Worm (Caenorhabditis elegans) whole organism, L4 larva: ENCODE results near the gene F20B6.6.

Source experiments
- D1046.2 ChIP-seq: fragments of 200-800 bp; sonication (Bioruptor generic); IDR thresholded peaks from 2 replicates; pipeline ENCODE4 v1.3.6; 2022; ENCODE audit warnings: missing genetic modification characterization, missing compliant biosample characterization
- F10B5.3 ChIP-seq: sonication (generic microtip); optimal IDR thresholded peaks from 2 replicates; lab custom pipeline; 2016; ENCODE audit warnings: mild to moderate bottlenecking, missing genetic modification characterization, missing compliant biosample characterization
- F26F4.8 ChIP-seq: fragments of 200-800 bp; sonication (Bioruptor generic); conservative IDR thresholded peaks from 2 replicates; pipeline ENCODE4 v1.3.6; 2022; ENCODE audit warnings: missing genetic modification characterization, missing compliant biosample characterization
- Y105C5A.15 ChIP-seq: fragments of 200-800 bp; sonication (Bioruptor generic); IDR thresholded peaks from 2 replicates; pipeline ENCODE4 v1.3.6; 2022; ENCODE audit warnings: missing genetic modification characterization, missing compliant biosample characterization
- Y75B8A.6 ChIP-seq: fragments of 200-800 bp; sonication (Bioruptor generic); IDR thresholded peaks from 2 replicates; pipeline ENCODE4 v1.3.6; 2022; ENCODE audit warnings: missing genetic modification reagents, missing genetic modification characterization, missing compliant biosample characterization
- aha-1 ChIP-seq: fragments of 150-350 bp; peaks from one replicate; lab custom pipeline; 2014; ENCODE audit warnings: missing biosample characterization, missing genetic modification characterization
- aly-2 ChIP-seq: sonication (generic microtip); optimal IDR thresholded peaks from 2 replicates; lab custom pipeline; 2018; ENCODE audit warnings: missing biosample characterization, missing genetic modification characterization
- ama-1 ChIP-seq: fragments of 150-350 bp; optimal IDR thresholded peaks from 2 replicates; lab custom pipeline; 2014; ENCODE audit warnings: inconsistent platforms, mixed read lengths
- arid-1 ChIP-seq: fragments of 200-800 bp; sonication (Bioruptor generic); conservative IDR thresholded peaks from 2 replicates; pipeline ENCODE4 v1.3.6; 2022; ENCODE audit warnings: missing genetic modification reagents, missing genetic modification characterization, missing compliant biosample characterization
- ceh-20 ChIP-seq: fragments of 200-800 bp; sonication (Bioruptor generic); IDR thresholded peaks from 2 replicates; pipeline ENCODE4 v1.3.6; 2022; ENCODE audit warnings: missing genetic modification reagents, missing genetic modification characterization, missing compliant biosample characterization
- ceh-28 ChIP-seq: fragments of 150-350 bp; optimal IDR thresholded peaks from 2 replicates; lab custom pipeline; 2014; ENCODE audit warnings: missing biosample characterization, missing genetic modification reagents, missing genetic modification characterization
- ceh-62 ChIP-seq: sonication (generic microtip); optimal IDR thresholded peaks from 2 replicates; lab custom pipeline; 2017; ENCODE audit warnings: missing biosample characterization, missing genetic modification characterization
- ces-1 ChIP-seq: fragments of 150-350 bp; sonication (generic microtip); optimal IDR thresholded peaks from 4 replicates; lab custom pipeline; 2014; ENCODE audit warnings: missing biosample characterization, missing genetic modification reagents, missing genetic modification characterization
- ctbp-1 ChIP-seq: fragments of 200-800 bp; sonication (Bioruptor generic); IDR thresholded peaks from 2 replicates; pipeline ENCODE4 v1.3.6; 2022; ENCODE audit warnings: missing genetic modification reagents, missing genetic modification characterization, missing compliant biosample characterization
- daf-19 ChIP-seq: fragments of 200-800 bp; sonication (Bioruptor generic); conservative IDR thresholded peaks from 2 replicates; pipeline ENCODE4 v1.3.6; 2022; ENCODE audit warnings: missing genetic modification characterization, missing compliant biosample characterization
- dmd-6 ChIP-seq: fragments of 200-800 bp; sonication (Bioruptor generic); IDR thresholded peaks from 2 replicates; pipeline ENCODE4 v1.3.6; 2022; ENCODE audit warnings: missing genetic modification reagents, missing genetic modification characterization, missing compliant biosample characterization
- dmd-8 ChIP-seq: fragments of 200-800 bp; sonication (Bioruptor generic); IDR thresholded peaks from 2 replicates; pipeline ENCODE4 v1.3.6; 2022; ENCODE audit warnings: missing genetic modification characterization, missing compliant biosample characterization
- dpl-1 ChIP-seq: fragments of 150-350 bp; optimal IDR thresholded peaks from 2 replicates; lab custom pipeline; 2014; ENCODE audit warnings: missing biosample characterization, missing genetic modification reagents, missing genetic modification characterization
- egl-27 ChIP-seq: sonication (generic microtip); optimal IDR thresholded peaks from 3 replicates; lab custom pipeline; 2017; ENCODE audit warnings: missing biosample characterization, missing genetic modification reagents, missing genetic modification characterization
- egl-43 ChIP-seq: fragments of 200-800 bp; sonication (Bioruptor generic); IDR thresholded peaks from 2 replicates; pipeline ENCODE4 v1.3.6; 2022; ENCODE audit warnings: missing genetic modification reagents, missing genetic modification characterization, missing compliant biosample characterization
- fkh-10 ChIP-seq: fragments of 150-350 bp; optimal IDR thresholded peaks from 2 replicates; lab custom pipeline; 2014; ENCODE audit warnings: missing biosample characterization, missing genetic modification reagents, missing genetic modification characterization
- hif-1 ChIP-seq, 2 experiments: sonication (generic microtip); optimal IDR thresholded peaks; 2 replicates each; lab custom pipeline; 2016 to 2017; ENCODE audit warnings: missing compliant biosample characterization in 2 of 2, missing genetic modification characterization in 2 of 2, missing genetic modification reagents in 2 of 2, missing genotype in 2 of 2, mild to moderate bottlenecking in 1 of 2
- hlh-30 ChIP-seq: sonication (generic microtip); optimal IDR thresholded peaks from 2 replicates; lab custom pipeline; 2017; ENCODE audit warnings: antibody characterized with exemption, mild to moderate bottlenecking, missing genetic modification characterization, missing compliant biosample characterization; ENCODE audit not compliant: insufficient read depth
- lin-1 ChIP-seq: fragments of 200-800 bp; sonication (Bioruptor generic); IDR thresholded peaks from 2 replicates; pipeline ENCODE4 v1.3.6; 2022; ENCODE audit warnings: missing genetic modification reagents, missing genetic modification characterization, missing compliant biosample characterization
- lin-13 ChIP-seq: fragments of 150-350 bp; optimal IDR thresholded peaks from 2 replicates; lab custom pipeline; 2014; ENCODE audit warnings: missing biosample characterization, missing genetic modification reagents, missing genetic modification characterization
- lin-29 ChIP-seq: fragments of 200-800 bp; sonication (Bioruptor generic); IDR thresholded peaks from 2 replicates; pipeline ENCODE4 v1.3.6; 2022; ENCODE audit warnings: missing genetic modification reagents, missing genetic modification characterization, missing compliant biosample characterization
- lsy-2 ChIP-seq, 2 experiments: fragments of 150-350 bp in 1 of 2; sonication (generic microtip) in 1 of 2; optimal IDR thresholded peaks; 2 replicates each; lab custom pipeline; 2014 to 2017; ENCODE audit warnings: missing biosample characterization in 2 of 2, missing genetic modification characterization in 2 of 2
- madf-5 ChIP-seq, 2 experiments: fragments of 200-800 bp; sonication (Bioruptor generic); IDR thresholded peaks; 2 replicates each; pipeline ENCODE4 v1.3.6; 2022; ENCODE audit warnings: missing compliant biosample characterization in 2 of 2, missing genetic modification characterization in 2 of 2
- madf-9 ChIP-seq: fragments of 200-800 bp; sonication (Bioruptor generic); conservative IDR thresholded peaks from 2 replicates; pipeline ENCODE4 v1.3.6; 2022; ENCODE audit warnings: missing genetic modification reagents, missing genetic modification characterization, missing compliant biosample characterization
- mdl-1 ChIP-seq, 2 experiments: fragments of 150-350 bp in 1 of 2; sonication (generic microtip) in 1 of 2; optimal IDR thresholded peaks; 2 replicates each; lab custom pipeline; 2014 to 2017; ENCODE audit warnings: missing biosample characterization in 2 of 2, missing genetic modification characterization in 2 of 2
- mdt-29 ChIP-seq: fragments of 200-800 bp; sonication (Bioruptor generic); IDR thresholded peaks from 2 replicates; pipeline ENCODE4 v1.3.6; 2022; ENCODE audit warnings: missing genetic modification reagents, missing genetic modification characterization, missing compliant biosample characterization
- mep-1 ChIP-seq: fragments of 150-350 bp; sonication (generic microtip); optimal IDR thresholded peaks from 3 replicates; lab custom pipeline; 2014; ENCODE audit warnings: missing biosample characterization, missing genetic modification characterization
- mes-2 ChIP-seq: sonication (generic microtip); optimal IDR thresholded peaks from 2 replicates; lab custom pipeline; 2016; ENCODE audit warnings: missing genotype, mild to moderate bottlenecking, missing genetic modification characterization, missing compliant biosample characterization; ENCODE audit not compliant: poor library complexity, severe bottlenecking
- mxl-3 ChIP-seq: fragments of 200-800 bp; sonication (Bioruptor generic); optimal IDR thresholded peaks from 2 replicates; lab custom pipeline; 2018; ENCODE audit warnings: mild to moderate bottlenecking, missing genetic modification characterization, missing compliant biosample characterization
- nhr-10 ChIP-seq: fragments of 150-350 bp; optimal IDR thresholded peaks from 2 replicates; lab custom pipeline; 2014; ENCODE audit warnings: missing biosample characterization, missing genetic modification characterization
- nhr-102 ChIP-seq: sonication (generic microtip); optimal IDR thresholded peaks from 2 replicates; lab custom pipeline; 2016; ENCODE audit warnings: mild to moderate bottlenecking, missing genetic modification characterization, moderate library complexity, missing compliant biosample characterization
- nhr-111 ChIP-seq: fragments of 200-800 bp; sonication (Bioruptor generic); optimal IDR thresholded peaks from 2 replicates; lab custom pipeline; 2018; ENCODE audit warnings: mild to moderate bottlenecking, missing genetic modification characterization, missing compliant biosample characterization
- nhr-41 ChIP-seq: fragments of 200-800 bp; sonication (Bioruptor generic); IDR thresholded peaks from 2 replicates; pipeline ENCODE4 v1.3.6; 2022; ENCODE audit warnings: missing genetic modification reagents, missing genetic modification characterization, missing compliant biosample characterization
- php-3 ChIP-seq: fragments of 200-800 bp; sonication (Bioruptor generic); IDR thresholded peaks from 2 replicates; pipeline ENCODE4 v1.3.6; 2022; ENCODE audit warnings: missing genetic modification reagents, missing genetic modification characterization, missing compliant biosample characterization
- sdz-12 ChIP-seq: fragments of 200-800 bp; sonication (Bioruptor generic); optimal IDR thresholded peaks from 2 replicates; lab custom pipeline; 2018; ENCODE audit warnings: mild to moderate bottlenecking, missing genetic modification characterization, missing compliant biosample characterization
- set-16 ChIP-seq: fragments of 200-800 bp; sonication (Bioruptor generic); IDR thresholded peaks from 2 replicates; pipeline ENCODE4 v1.3.6; 2022; ENCODE audit warnings: missing genetic modification reagents, missing genetic modification characterization, missing compliant biosample characterization
- skn-1 ChIP-seq: fragments of 150-350 bp; optimal IDR thresholded peaks from 2 replicates; lab custom pipeline; 2014; ENCODE audit warnings: missing biosample characterization, missing genetic modification characterization
- snpc-1.2 ChIP-seq: fragments of 200-800 bp; sonication (Bioruptor generic); IDR thresholded peaks from 2 replicates; pipeline ENCODE4 v1.3.6; 2022; ENCODE audit warnings: missing genetic modification reagents, missing genetic modification characterization, missing compliant biosample characterization
- zag-1 ChIP-seq: fragments of 150-350 bp; optimal IDR thresholded peaks from 2 replicates; lab custom pipeline; 2014; ENCODE audit warnings: missing biosample characterization, missing genetic modification characterization
- zfp-3 ChIP-seq: fragments of 200-800 bp; sonication (Bioruptor generic); conservative IDR thresholded peaks from 2 replicates; pipeline ENCODE4 v1.3.6; 2022; ENCODE audit warnings: missing genetic modification reagents, missing genetic modification characterization, missing compliant biosample characterization
- zip-2 ChIP-seq: fragments of 150-350 bp; optimal IDR thresholded peaks from 2 replicates; lab custom pipeline; 2014; ENCODE audit warnings: missing biosample characterization, missing genetic modification characterization

The F20B6.6 gene

DNA sequence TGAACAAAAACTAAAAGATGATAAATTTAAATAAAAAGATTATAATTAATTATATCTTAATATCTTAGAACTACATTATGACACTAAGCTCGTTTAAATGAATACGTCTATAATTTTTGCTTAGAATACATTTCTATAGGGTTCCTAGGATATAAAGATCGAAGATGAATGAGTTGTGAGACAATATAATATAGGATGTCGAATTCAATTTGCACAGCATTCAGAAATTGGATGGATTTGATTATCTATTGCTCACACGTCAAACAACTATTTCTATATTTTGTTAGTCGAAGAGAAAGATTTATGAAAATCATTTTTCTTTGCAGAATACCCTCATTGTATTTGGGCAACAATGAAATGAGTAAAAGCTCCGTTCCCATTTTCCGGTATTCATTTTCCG lies 37.0 kb upstream of the F20B6.6 start:
- TF ChIP-seq mdl-1 (tag; optimal IDR thresholded peaks at IDR 0.05; lab: Kevin White, UChicago) (no peak), fkh-10 (GFP tag; lab: Kevin White, UChicago) (peak; percentile 18), ces-1 (GFP tag; lab: Kevin White, UChicago) (peak; percentile 79)

DNA sequence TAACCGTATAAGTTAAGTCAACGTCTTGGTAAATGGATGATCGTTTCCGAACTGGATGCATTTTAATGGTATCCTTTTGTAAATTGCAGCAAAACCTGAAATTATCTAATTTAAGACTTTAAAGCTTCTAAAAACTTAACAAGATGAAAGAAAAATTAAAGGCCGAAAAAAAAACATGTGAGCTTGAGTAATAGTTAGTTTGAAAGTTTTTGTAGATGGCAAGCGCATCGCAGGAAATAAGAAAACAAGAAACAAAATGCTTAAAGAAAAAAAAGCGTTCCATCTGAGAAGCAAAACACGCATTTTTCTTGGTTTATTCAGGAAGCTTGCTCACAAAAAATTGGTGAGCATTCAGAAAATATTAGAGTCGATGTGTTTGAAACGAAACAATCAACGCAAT lies 33.7 kb upstream of the F20B6.6 start, which contains the start of gene rab-37:
Gene rab-37 (minus strand): TSS at position 101 of the 400 bp plus-strand sequence.
- TF ChIP-seq egl-27 (tag; lab: Kevin White, UChicago) (no peak), aha-1 (tag; lab: Kevin White, UChicago) (peak; percentile 39), zag-1 (no peak)

DNA sequence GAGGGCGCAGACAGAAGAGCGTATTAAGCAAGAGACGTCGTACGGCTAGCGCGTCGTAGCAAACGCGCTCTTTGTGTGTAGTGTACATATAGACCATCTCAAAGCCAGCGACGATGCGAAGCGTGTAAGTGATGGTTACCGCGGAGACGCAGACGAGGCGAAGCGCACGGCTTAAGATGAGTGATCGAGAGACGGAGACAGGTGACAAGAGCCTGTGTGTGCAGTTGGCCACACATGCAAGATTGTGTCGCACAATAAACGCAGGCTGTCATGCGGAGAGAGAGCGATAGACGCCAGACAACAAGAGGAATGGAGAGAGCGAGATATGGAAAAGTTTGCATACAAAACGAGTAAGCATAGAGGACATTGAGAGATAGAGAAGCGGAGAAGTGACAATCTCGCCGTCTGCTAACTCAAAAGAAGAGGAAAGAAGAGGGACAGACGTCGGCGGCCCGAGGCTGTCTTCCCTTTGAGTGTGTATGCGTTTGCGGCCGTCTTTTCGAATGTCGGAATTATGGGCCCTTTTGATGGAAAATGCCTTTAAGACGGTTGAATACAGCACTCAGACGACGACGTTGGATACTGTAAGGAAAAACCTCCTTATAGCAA lies 20.9 kb upstream of the F20B6.6 start:
- TF ChIP-seq ctbp-1 (peak; percentile 86), hif-1 (tag; optimal IDR thresholded peaks at IDR 0.05; lab: Kevin White, UChicago) (peak; percentile 11 to 43), zfp-3 (GFP tag; lab: Robert Waterston, UW) (no peak), lin-13 (GFP tag; lab: Kevin White, UChicago) (no peak), madf-5 (GFP tag; IDR thresholded peaks at IDR 0.05; lab: Robert Waterston, UW) (no peak), aly-2 (no peak), arid-1 (no peak; the same call in 1 of the 2 replicates), php-3 (GFP tag; lab: Robert Waterston, UW) (peak; percentile 83), ceh-28 (no peak), nhr-102 (tag; lab: Kevin White, UChicago) (peak; percentile 88), ceh-20 (GFP tag; lab: Robert Waterston, UW) (peak; percentile 88), nhr-111 (GFP tag; lab: Kevin White, UChicago) (no peak), nhr-41 (GFP tag; lab: Robert Waterston, UW) (no peak), Y105C5A.15 (no peak), mes-2 (peak; percentile 46), zip-2 (tag; lab: Kevin White, UChicago) (no peak), lsy-2 (tag; optimal IDR thresholded peaks at IDR 0.05; lab: Kevin White, UChicago) (peak; percentile 71 to 79), lin-1 (GFP tag; lab: Robert Waterston, UW) (no peak; the same call in 1 of the 2 replicates), F10B5.3 (tag; lab: Kevin White, UChicago) (peak; percentile 80), ama-1 (lab: Kevin White, UChicago) (peak; percentile 96), mep-1 (tag; lab: Kevin White, UChicago) (peak; percentile 61), lin-29 (peak; percentile 13; the same call in 1 of the 2 replicates), nhr-10 (no peak), sdz-12 (GFP tag; lab: Kevin White, UChicago) (no peak), skn-1 (tag; lab: Kevin White, UChicago) (no peak), dmd-8 (GFP tag; lab: Robert Waterston, UW) (peak; percentile 66; the same call in 1 of the 2 replicates), snpc-1.2 (GFP tag; lab: Robert Waterston, UW) (no peak), madf-9 (GFP tag; lab: Robert Waterston, UW) (0 out of 2 replicates have a peak, but pooled peaks have one; percentile 15), mdl-1 (tag; optimal IDR thresholded peaks at IDR 0.05; lab: Kevin White, UChicago) (peak in 1 of 2 experiments; percentile 53), Y75B8A.6 (GFP tag; lab: Robert Waterston, UW) (no peak), dmd-6 (GFP tag; lab: Robert Waterston, UW) (peak; percentile 71), egl-43 (GFP tag; lab: Robert Waterston, UW) (peak; percentile 84), hlh-30 (tag; lab: Kevin White, UChicago) (peak; percentile 51), dpl-1 (GFP tag; lab: Kevin White, UChicago) (peak; percentile 10), mxl-3 (peak; percentile 74), mdt-29 (GFP tag; lab: Robert Waterston, UW) (no peak; the same call in 1 of the 2 replicates), daf-19 (GFP tag; lab: Robert Waterston, UW) (0 out of 2 replicates have a peak, but pooled peaks have one; percentile 15), fkh-10 (GFP tag; lab: Kevin White, UChicago) (no peak), set-16 (GFP tag; lab: Robert Waterston, UW) (peak; percentile 75), D1046.2 (GFP tag; lab: Robert Waterston, UW) (no peak), F26F4.8 (GFP tag; lab: Robert Waterston, UW) (no peak), ceh-62 (tag; lab: Kevin White, UChicago) (no peak)
